Worm (Caenorhabditis elegans) whole organism, L3 larva: ENCODE data around the gene T10F2.5.

Source experiments
- aly-2 ChIP-seq: fragments of 150-350 bp; optimal IDR thresholded peaks from 2 replicates; lab custom pipeline; 2014; ENCODE audit warnings: missing biosample characterization, missing genetic modification characterization
- ceh-9 ChIP-seq: sonication (generic microtip); optimal IDR thresholded peaks from 2 replicates; lab custom pipeline; 2018; ENCODE audit warnings: missing biosample characterization, missing genetic modification characterization
- egl-27 ChIP-seq: sonication (generic microtip); optimal IDR thresholded peaks from 4 replicates; lab custom pipeline; 2017; ENCODE audit warnings: missing biosample characterization, missing genetic modification reagents, missing genetic modification characterization
- eor-1 ChIP-seq, 2 experiments: fragments of 150-350 bp; optimal IDR thresholded peaks; 2 replicates each; lab custom pipeline; 2014 to 2018; ENCODE audit warnings: missing biosample characterization in 2 of 2, missing genetic modification characterization in 2 of 2
- lin-15B ChIP-seq: fragments of 150-350 bp; optimal IDR thresholded peaks from 2 replicates; lab custom pipeline; 2014; ENCODE audit warnings: missing biosample characterization, missing genetic modification characterization
- lin-39 ChIP-seq: fragments of 150-350 bp; optimal IDR thresholded peaks from 2 replicates; lab custom pipeline; 2018; ENCODE audit warnings: missing biosample characterization, missing genetic modification reagents, missing genetic modification characterization
- mdl-1 ChIP-seq: fragments of 150-350 bp; optimal IDR thresholded peaks from 2 replicates; lab custom pipeline; 2014; ENCODE audit warnings: missing biosample characterization, missing genetic modification characterization
- skn-1 ChIP-seq: fragments of 150-350 bp; optimal IDR thresholded peaks from 2 replicates; lab custom pipeline; 2014; ENCODE audit warnings: missing biosample characterization, missing genetic modification characterization

ce11 chrIII:5208992-5209391, 49.6 kb upstream of the T10F2.5 start, which contains the start of gene syx-16:
- no peak for TF ChIP-seq lin-15B (tag; lab: Kevin White, UChicago)
- TF ChIP-seq skn-1 = no peak
- TF ChIP-seq aly-2 = no peak
- TF ChIP-seq mdl-1 (tag; lab: Kevin White, UChicago) = no peak
- TF ChIP-seq eor-1 (tag; optimal IDR thresholded peaks at IDR 0.05; lab: Kevin White, UChicago) = no peak
- no peak for TF ChIP-seq lin-39
- no peak for TF ChIP-seq egl-27 (tag; lab: Kevin White, UChicago)
- TF ChIP-seq ceh-9 (tag; lab: Kevin White, UChicago) = no peak
